Fruit fly (Drosophila melanogaster) whole organism, adult: ENCODE results near the gene retm.

ENCODE experiments used
- CG11617 ChIP-seq: fragments of 200-800 bp; sonication (Bioruptor generic); optimal IDR thresholded peaks from 2 replicates; lab custom pipeline; 2017; ENCODE audit warnings: mild to moderate bottlenecking, missing biosample characterization, missing genetic modification reagents, missing genetic modification characterization
- CG12768 ChIP-seq: fragments of 200-800 bp; sonication (Bioruptor generic); optimal IDR thresholded peaks from 2 replicates; lab custom pipeline; 2017; ENCODE audit warnings: missing biosample characterization, missing genetic modification characterization, mild to moderate bottlenecking, moderate library complexity, missing genetic modification reagents
- CG14711 ChIP-seq: fragments of 200-800 bp; sonication (Bioruptor generic); optimal IDR thresholded peaks from 2 replicates; lab custom pipeline; 2018; ENCODE audit warnings: missing biosample characterization, mild to moderate bottlenecking, missing genetic modification characterization, moderate library complexity
- CG1620 ChIP-seq: fragments of 200-800 bp; sonication (Bioruptor generic); optimal IDR thresholded peaks from 2 replicates; lab custom pipeline; 2016; ENCODE audit warnings: missing biosample characterization, missing genetic modification characterization
- CG33017 ChIP-seq: fragments of 200-800 bp; sonication (Bioruptor generic); optimal IDR thresholded peaks from 2 replicates; lab custom pipeline; 2018; ENCODE audit warnings: missing biosample characterization, mild to moderate bottlenecking, missing genetic modification characterization, moderate library complexity
- CG5204 ChIP-seq: fragments of 200-800 bp; sonication (Bioruptor generic); optimal IDR thresholded peaks from 2 replicates; lab custom pipeline; 2016; ENCODE audit warnings: missing biosample characterization, missing genetic modification characterization
- CG7045 ChIP-seq: fragments of 200-800 bp; sonication (Bioruptor generic); optimal IDR thresholded peaks from 2 replicates; lab custom pipeline; 2017; ENCODE audit warnings: missing biosample characterization, mild to moderate bottlenecking, missing genetic modification characterization
- CG7101 ChIP-seq: fragments of 200-800 bp; sonication (Bioruptor generic); optimal IDR thresholded peaks from 2 replicates; lab custom pipeline; 2018; ENCODE audit warnings: missing biosample characterization, mild to moderate bottlenecking, missing genetic modification characterization, moderate library complexity
- Clk ChIP-seq: fragments of 200-800 bp; sonication (Bioruptor generic); optimal IDR thresholded peaks from 2 replicates; lab custom pipeline; 2017; ENCODE audit warnings: missing biosample characterization, missing genetic modification characterization
- Crg-1 ChIP-seq: fragments of 200-800 bp; sonication (Bioruptor generic); optimal IDR thresholded peaks from 2 replicates; lab custom pipeline; 2016; ENCODE audit warnings: missing biosample characterization, missing genetic modification characterization
- Hr96 ChIP-seq: fragments of 200-800 bp; sonication (Bioruptor generic); optimal IDR thresholded peaks from 2 replicates; lab custom pipeline; 2016; ENCODE audit warnings: missing biosample characterization, missing genetic modification characterization
- Mnt ChIP-seq: fragments of 200-800 bp; sonication (Bioruptor generic); optimal IDR thresholded peaks from 2 replicates; lab custom pipeline; 2016; ENCODE audit warnings: missing biosample characterization, mild to moderate bottlenecking, missing genetic modification characterization
- bab1 ChIP-seq: fragments of 200-800 bp; sonication (Bioruptor generic); optimal IDR thresholded peaks from 3 replicates; lab custom pipeline; 2019; ENCODE audit warnings: missing biosample characterization, mild to moderate bottlenecking, missing genetic modification characterization, moderate library complexity
- cic ChIP-seq: fragments of 200-800 bp; sonication (Bioruptor generic); optimal IDR thresholded peaks from 2 replicates; lab custom pipeline; 2017; ENCODE audit warnings: missing biosample characterization, mild to moderate bottlenecking, missing genetic modification characterization, moderate library complexity
- cnc ChIP-seq, 2 experiments: fragments of >200 bp; optimal IDR thresholded peaks; 2 replicates each; lab custom pipeline; 2017
- kay ChIP-seq: fragments of 200-800 bp; sonication (Bioruptor generic); peaks from one replicate; lab custom pipeline; 2016; ENCODE audit warnings: missing biosample characterization, missing genetic modification characterization, borderline replicate concordance
- ovo ChIP-seq: fragments of 200-800 bp; sonication (Bioruptor generic); optimal IDR thresholded peaks from 2 replicates; lab custom pipeline; 2016; ENCODE audit warnings: missing biosample characterization, missing genetic modification characterization
- pad ChIP-seq: fragments of 200-800 bp; sonication (Bioruptor generic); optimal IDR thresholded peaks from 3 replicates; lab custom pipeline; 2017; ENCODE audit warnings: missing biosample characterization, missing genetic modification characterization, mild to moderate bottlenecking, moderate library complexity, missing genetic modification reagents
- tj ChIP-seq: fragments of 200-800 bp; sonication (Bioruptor generic); optimal IDR thresholded peaks from 3 replicates; lab custom pipeline; 2017; ENCODE audit warnings: missing biosample characterization, mild to moderate bottlenecking, missing genetic modification characterization, moderate library complexity
- toe ChIP-seq: fragments of 200-800 bp; sonication (Bioruptor generic); optimal IDR thresholded peaks from 2 replicates; lab custom pipeline; 2016; ENCODE audit warnings: missing biosample characterization, missing genetic modification characterization

Gene retm

DNA sequence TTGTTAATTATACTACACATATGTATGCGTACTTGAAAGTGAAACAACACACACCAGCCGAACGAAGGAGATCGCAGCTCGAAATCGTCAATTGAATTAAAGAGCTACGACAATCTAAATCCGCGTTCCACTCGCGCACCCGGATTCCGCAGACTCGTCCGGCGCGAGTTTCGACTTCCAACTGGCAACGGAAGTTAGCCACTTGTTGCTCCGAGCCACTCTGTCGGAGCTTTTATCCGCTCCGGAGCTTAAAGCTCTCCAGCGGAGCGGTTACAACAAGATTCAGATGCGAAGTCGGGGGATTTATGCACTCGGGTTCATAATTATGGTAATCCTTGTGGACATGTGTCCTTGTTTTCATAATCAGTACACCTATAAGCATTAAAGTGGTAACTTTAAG is 9.8 kb upstream of the retm start, which contains the start of gene Rchy1:
Gene Rchy1, minus strand, starts transcription at position 173 of the 400 bp plus-strand sequence.
- TF ChIP-seq ovo, result no peak
- no peak for TF ChIP-seq pad (GFP tag; lab: Kevin White, UChicago)
- peak; percentile 30 for TF ChIP-seq cic (GFP tag; lab: Kevin White, UChicago)
- no peak for TF ChIP-seq Hr96 (GFP tag; lab: Kevin White, UChicago)
- no peak for TF ChIP-seq tj (GFP tag; lab: Kevin White, UChicago)
- no peak for TF ChIP-seq CG5204 (GFP tag; lab: Kevin White, UChicago)
- peak; percentile 53 for TF ChIP-seq bab1 (GFP tag; lab: Kevin White, UChicago)

DNA sequence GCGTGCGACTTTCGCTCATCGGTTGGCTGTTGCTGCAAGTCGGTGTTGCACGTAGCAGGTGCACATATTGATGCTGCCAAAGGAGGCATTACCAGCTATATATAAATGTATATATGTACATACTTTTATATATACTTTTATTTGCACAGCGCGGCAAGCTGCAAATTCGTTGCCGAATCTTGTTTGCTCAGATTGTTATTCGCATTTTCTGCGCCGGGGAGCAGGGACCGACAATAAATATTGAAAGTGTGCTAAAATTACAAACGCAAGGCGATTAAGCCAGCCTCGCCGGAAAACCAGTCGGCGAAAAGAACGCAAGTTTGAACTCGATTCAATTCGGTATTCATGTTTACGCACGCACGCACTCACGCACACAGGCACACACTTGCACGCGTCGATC is 9.1 kb upstream of the retm start:
- no peak for TF ChIP-seq CG1620 (GFP tag; lab: Kevin White, UChicago)
- TF ChIP-seq Hr96 (GFP tag; lab: Kevin White, UChicago), result no peak
- TF ChIP-seq Clk (GFP tag; lab: Kevin White, UChicago), result no peak
- no peak for TF ChIP-seq Crg-1 (GFP tag; lab: Kevin White, UChicago)
- no peak for TF ChIP-seq kay (GFP tag; lab: Kevin White, UChicago)

DNA sequence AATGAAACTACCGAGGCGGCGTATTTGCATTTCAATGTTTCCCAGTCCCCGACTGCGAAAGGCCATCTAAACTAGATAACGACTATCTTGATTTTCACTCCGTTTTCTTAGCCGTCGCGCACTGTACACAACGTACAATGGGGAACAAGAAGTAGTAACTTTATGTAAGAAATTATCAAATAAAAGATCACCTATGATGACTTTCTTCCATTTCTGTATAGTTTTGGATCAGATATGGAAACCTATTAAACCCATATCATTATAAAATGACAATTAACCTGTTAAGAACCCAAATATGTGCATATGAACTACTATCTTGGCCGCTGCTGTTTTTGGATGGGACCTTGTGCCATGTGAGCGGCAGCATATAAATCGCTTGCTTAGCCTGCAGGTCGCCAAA is 8.5 kb upstream of the retm start:
- TF ChIP-seq tj (GFP tag; lab: Kevin White, UChicago) (no peak), CG11617 (GFP tag; lab: Kevin White, UChicago) (no peak), toe (GFP tag; lab: Kevin White, UChicago) (no peak), cnc (optimal IDR thresholded peaks at IDR 0.05; lab: Kevin White, UChicago) (no peak), CG14711 (tag; lab: Kevin White, UChicago) (no peak), CG1620 (GFP tag; lab: Kevin White, UChicago) (no peak), pad (GFP tag; lab: Kevin White, UChicago) (no peak), kay (GFP tag; lab: Kevin White, UChicago) (no peak), cic (GFP tag; lab: Kevin White, UChicago) (no peak), bab1 (GFP tag; lab: Kevin White, UChicago) (no peak), Clk (GFP tag; lab: Kevin White, UChicago) (no peak), CG7101 (tag; lab: Kevin White, UChicago) (no peak), ovo (no peak), CG12768 (no peak), Hr96 (GFP tag; lab: Kevin White, UChicago) (no peak)

- TF ChIP-seq Clk (GFP tag; lab: Kevin White, UChicago), result no peak
- TF ChIP-seq Mnt (GFP tag; lab: Kevin White, UChicago), result no peak
- TF ChIP-seq Crg-1 (GFP tag; lab: Kevin White, UChicago), result no peak
- no peak for TF ChIP-seq cnc (optimal IDR thresholded peaks at IDR 0.05; lab: Kevin White, UChicago)
- TF ChIP-seq CG12768, result no peak
- TF ChIP-seq CG33017 (tag; lab: Kevin White, UChicago), result no peak
- TF ChIP-seq CG5204 (GFP tag; lab: Kevin White, UChicago), result no peak
- no peak for TF ChIP-seq toe (GFP tag; lab: Kevin White, UChicago)
- no peak for TF ChIP-seq bab1 (GFP tag; lab: Kevin White, UChicago)
- TF ChIP-seq CG11617 (GFP tag; lab: Kevin White, UChicago), result no peak
- TF ChIP-seq ovo, result no peak
- TF ChIP-seq kay (GFP tag; lab: Kevin White, UChicago), result no peak
- TF ChIP-seq Hr96 (GFP tag; lab: Kevin White, UChicago), result no peak
- no peak for TF ChIP-seq tj (GFP tag; lab: Kevin White, UChicago)
- TF ChIP-seq cic (GFP tag; lab: Kevin White, UChicago), result no peak
- TF ChIP-seq CG7045, result no peak
- no peak for TF ChIP-seq CG1620 (GFP tag; lab: Kevin White, UChicago)
- no peak for TF ChIP-seq CG7101 (tag; lab: Kevin White, UChicago)
- TF ChIP-seq pad (GFP tag; lab: Kevin White, UChicago), result no peak
These were observed 7.7 kb upstream of the retm start for dm6 chr2L:6463392-6463791.

DNA sequence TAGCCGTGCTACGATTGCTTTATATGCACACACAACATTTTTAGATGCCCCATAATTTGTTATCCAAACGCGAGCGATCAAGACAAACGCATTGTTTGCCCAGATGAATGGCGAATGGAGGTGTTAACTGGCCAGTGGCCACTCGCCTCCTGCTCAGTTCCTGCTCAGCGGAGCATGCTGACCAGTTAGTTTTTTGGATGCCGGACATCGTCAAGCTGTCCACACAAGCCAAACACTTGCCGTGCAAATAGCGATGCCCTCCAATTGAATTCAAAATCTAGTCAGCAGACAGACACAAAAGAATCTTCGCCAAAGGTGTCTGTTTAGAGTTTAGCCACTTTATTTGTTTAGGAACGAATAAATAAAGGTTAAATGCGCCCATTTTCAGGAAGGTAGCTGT is 6.5 kb upstream of the retm start:
- TF ChIP-seq cnc (optimal IDR thresholded peaks at IDR 0.05; lab: Kevin White, UChicago), result no peak
- no peak for TF ChIP-seq CG12768

dm6 chr2L:6461497-6461896 is 5.8 kb upstream of the retm start:
- TF ChIP-seq toe (GFP tag; lab: Kevin White, UChicago) (no peak), cnc (optimal IDR thresholded peaks at IDR 0.05; lab: Kevin White, UChicago) (no peak), kay (GFP tag; lab: Kevin White, UChicago) (peak; percentile 38), CG12768 (no peak), CG7045 (no peak)

dm6 chr2L:6457583-6457982 is 1.9 kb upstream of the retm start:
- no peak for TF ChIP-seq Hr96 (GFP tag; lab: Kevin White, UChicago)
- peak; percentile 2 for TF ChIP-seq Mnt (GFP tag; lab: Kevin White, UChicago)
